Fruit fly (Drosophila melanogaster): ENCODE results near the gene CG43759.

DNA sequence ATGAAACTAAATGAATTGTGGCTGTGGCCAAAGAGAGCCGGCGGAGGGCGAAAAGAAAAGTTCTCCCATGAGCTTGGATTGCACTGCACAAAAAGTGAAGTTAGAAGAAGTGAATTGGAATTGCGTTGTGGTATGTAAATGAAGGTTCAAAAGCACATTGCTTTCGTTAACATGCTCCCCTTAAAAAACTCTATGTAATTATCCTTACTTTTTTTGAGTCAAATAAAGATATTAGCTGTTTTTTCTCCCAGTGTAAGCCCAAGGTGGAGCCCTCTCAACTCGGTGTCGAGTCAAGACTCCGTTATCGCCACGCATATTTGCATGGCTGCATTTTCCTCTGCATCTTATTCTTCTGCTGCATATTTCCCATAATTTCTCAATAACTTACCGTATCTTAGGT is 6.6 kb upstream of the CG43759 start:
- no peak for TF ChIP-seq CTCF (optimal IDR thresholded peaks at IDR 0.05)
- no peak for TF ChIP-seq CG8478 (optimal IDR thresholded peaks at IDR 0.05)

All from S2 (cell line).